Worm (Caenorhabditis elegans): ENCODE results near the gene C32H11.4.
A peak's percentile ranks its signal among the peaks of the same experiment; 100 is the strongest.
"Not testable (repeated sequence)": the region's sequence is repeated elsewhere in the genome, so short reads cannot be mapped to it uniquely, and the experiment has no call there.

Gene C32H11.4

ce11 chrIV:12921027-12921426, at the start of gene C32H11.4:
TSS of gene C32H11.4 (plus strand) at chrIV:12921264.
- no peak for TF ChIP-seq B0336.3 (GFP tag; IDR thresholded peaks at IDR 0.05)
- peak; percentile 32 for TF ChIP-seq nhr-80 (tag; optimal IDR thresholded peaks at IDR 0.05)

- no peak for TF ChIP-seq rec-8 (tag; optimal IDR thresholded peaks at IDR 0.05)
- no peak for TF ChIP-seq ztf-22 (GFP tag; optimal IDR thresholded peaks at IDR 0.05)
- no peak for TF ChIP-seq hlh-26 (GFP tag; conservative IDR thresholded peaks at IDR 0.05)
- no peak for TF ChIP-seq ZK185.1 (tag; optimal IDR thresholded peaks at IDR 0.05; ENCODE audit: poor library complexity, severe bottlenecking)
- TF ChIP-seq hmg-1.2 (GFP tag; IDR thresholded peaks at IDR 0.05) = no peak
- TF ChIP-seq nfyb-1 (GFP tag; IDR thresholded peaks at IDR 0.05) = no peak
- TF ChIP-seq snpc-4 (GFP tag; optimal IDR thresholded peaks at IDR 0.05) = no peak
- TF ChIP-seq snpc-4 (tag; optimal IDR thresholded peaks at IDR 0.05) = no peak
- no peak for TF ChIP-seq egl-18 (GFP tag; IDR thresholded peaks at IDR 0.05)
These were observed 49.6 kb upstream of the C32H11.4 start, which contains the start of gene clec-187 for ce11 chrIV:12871445-12871947. TSS of gene clec-187 (minus strand) at chrIV:12871495.

- TF ChIP-seq C06A6.2 (GFP tag; conservative IDR thresholded peaks at IDR 0.05); ztf-22 (GFP tag; optimal IDR thresholded peaks at IDR 0.05); sdz-38 (tag; optimal IDR thresholded peaks at IDR 0.05): not testable (repeated sequence)
These were observed 45.8 kb upstream of the C32H11.4 start, which contains the start of gene ZK896.1 for ce11 chrIV:12875260-12875659. TSS of gene ZK896.1 (minus strand) at chrIV:12875360.

- TF ChIP-seq Y56A3A.18 (GFP tag; IDR thresholded peaks at IDR 0.05) (no peak), nhr-80 (tag; optimal IDR thresholded peaks at IDR 0.05) (peak; percentile 52), ztf-26 (tag; optimal IDR thresholded peaks at IDR 0.05) (no peak), akir-1 (GFP tag; optimal IDR thresholded peaks at IDR 0.05) (no peak), F55B11.4 (tag; optimal IDR thresholded peaks at IDR 0.05; ENCODE audit: borderline replicate concordance, insufficient read depth) (no peak), B0336.3 (GFP tag; IDR thresholded peaks at IDR 0.05) (no peak)
These were observed 44.5 kb upstream of the C32H11.4 start for ce11 chrIV:12876558-12876957.

- no peak for TF ChIP-seq nfyb-1 (GFP tag; IDR thresholded peaks at IDR 0.05)
- peak; percentile 42 for TF ChIP-seq nhr-80 (tag; optimal IDR thresholded peaks at IDR 0.05)
- TF ChIP-seq C17E4.6 (GFP tag; IDR thresholded peaks at IDR 0.05) = no peak
- TF ChIP-seq nhr-27 (tag; optimal IDR thresholded peaks at IDR 0.05) = no peak
- TF ChIP-seq unc-62 (GFP tag; optimal IDR thresholded peaks at IDR 0.05) = no peak
These were observed 41.5 kb upstream of the C32H11.4 start, which contains the start of gene ZK896.5 for ce11 chrIV:12879557-12879956. TSS of gene ZK896.5 (minus strand) at chrIV:12879645.

ce11 chrIV:12883190-12883589, 37.9 kb upstream of the C32H11.4 start, which contains the start of gene ZK896.4:
TSS of gene ZK896.4 (minus strand) at chrIV:12883290.
- TF ChIP-seq T26A5.8 (tag; optimal IDR thresholded peaks at IDR 0.05) (no peak), ccch-3 (GFP tag; optimal IDR thresholded peaks at IDR 0.05) (no peak), attf-6 (GFP tag; IDR thresholded peaks at IDR 0.05) (no peak), somi-1 (GFP tag; optimal IDR thresholded peaks at IDR 0.05) (no peak), egl-44 (GFP tag; IDR thresholded peaks at IDR 0.05) (no peak), athp-1 (tag; optimal IDR thresholded peaks at IDR 0.05) (no peak), ceh-100 (GFP tag; IDR thresholded peaks at IDR 0.05) (no peak), ceh-79 (tag; optimal IDR thresholded peaks at IDR 0.05) (no peak), aptf-2 (GFP tag; conservative IDR thresholded peaks at IDR 0.05) (no peak), unc-130 (GFP tag; optimal IDR thresholded peaks at IDR 0.05) (no peak), hlh-12 (tag; optimal IDR thresholded peaks at IDR 0.05) (no peak), Y56A3A.18 (GFP tag; IDR thresholded peaks at IDR 0.05) (no peak), chd-7 (tag; optimal IDR thresholded peaks at IDR 0.05) (no peak)

Measured in whole organism, young adult.